Worm (Caenorhabditis elegans) whole organism, late embryonic: ENCODE results near the gene Y45F10B.8.

Experiments
- T23F11.4 ChIP-seq: fragments of 200-800 bp; sonication (Bioruptor generic); optimal IDR thresholded peaks from 2 replicates; lab custom pipeline; 2018; ENCODE audit warnings: mild to moderate bottlenecking, missing genetic modification characterization, missing compliant biosample characterization
- ceh-9 ChIP-seq: sonication (generic microtip); optimal IDR thresholded peaks from 2 replicates; lab custom pipeline; 2016; ENCODE audit warnings: mild to moderate bottlenecking, missing genetic modification characterization, inconsistent platforms, missing compliant biosample characterization
- fkh-10 ChIP-seq: fragments of 150-350 bp; optimal IDR thresholded peaks from 2 replicates; lab custom pipeline; 2014; ENCODE audit warnings: missing biosample characterization, missing genetic modification reagents, missing genetic modification characterization
- nhr-11 ChIP-seq: fragments of 150-350 bp; optimal IDR thresholded peaks from 2 replicates; lab custom pipeline; 2014; ENCODE audit warnings: missing biosample characterization, missing genetic modification characterization
- pha-4 ChIP-seq: fragments of 150-350 bp; optimal IDR thresholded peaks from 2 replicates; lab custom pipeline; 2018; ENCODE audit warnings: missing biosample characterization, missing genetic modification reagents, missing genetic modification characterization
- pqm-1 ChIP-seq: sonication (generic microtip); optimal IDR thresholded peaks from 2 replicates; lab custom pipeline; 2016; ENCODE audit warnings: missing genetic modification characterization, missing compliant biosample characterization

ce11 chrIV:13564284-13564683 is 13.8 kb downstream of the Y45F10B.8 start:
- TF ChIP-seq fkh-10 (GFP tag; lab: Kevin White, UChicago) (no peak), nhr-11 (tag; lab: Kevin White, UChicago) (no peak), T23F11.4 (GFP tag; lab: Kevin White, UChicago) (no peak), pha-4 (tag; lab: Kevin White, UChicago) (no peak), pqm-1 (tag; lab: Kevin White, UChicago) (no peak), ceh-9 (tag; lab: Kevin White, UChicago) (no peak)
